Fruit fly (Drosophila melanogaster) whole organism, pupa: ENCODE data around the gene Or13a.

Source experiments
- CG13204 ChIP-seq: fragments of 200-800 bp; sonication (Bioruptor generic); optimal IDR thresholded peaks from 2 replicates; lab custom pipeline; 2018; ENCODE audit warnings: missing biosample characterization, mild to moderate bottlenecking, missing genetic modification characterization, moderate library complexity
- CG34367 ChIP-seq: fragments of 200-800 bp; sonication (Bioruptor generic); optimal IDR thresholded peaks from 2 replicates; lab custom pipeline; 2018; ENCODE audit warnings: missing biosample characterization, mild to moderate bottlenecking, missing genetic modification characterization
- CG4496 ChIP-seq: fragments of 200-800 bp; sonication (Bioruptor generic); IDR thresholded peaks from 3 replicates; pipeline ENCODE4 v1.3.6; 2022; ENCODE audit warnings: missing biosample characterization, missing genetic modification characterization
- CG8159 ChIP-seq: fragments of 200-800 bp; sonication (Bioruptor generic); optimal IDR thresholded peaks from 3 replicates; lab custom pipeline; 2018; ENCODE audit warnings: missing biosample characterization, mild to moderate bottlenecking, missing genetic modification characterization, moderate library complexity
- CG8301 ChIP-seq: fragments of 200-800 bp; sonication (Bioruptor generic); optimal IDR thresholded peaks from 2 replicates; lab custom pipeline; 2018; ENCODE audit warnings: missing biosample characterization, mild to moderate bottlenecking, missing genetic modification characterization
- D1 ChIP-seq: fragments of 200-800 bp; sonication (Bioruptor generic); optimal IDR thresholded peaks from 2 replicates; lab custom pipeline; 2018; ENCODE audit warnings: missing biosample characterization, mild to moderate bottlenecking, missing genetic modification characterization, moderate library complexity
- EcR ChIP-seq: fragments of 200-800 bp; sonication (Bioruptor generic); optimal IDR thresholded peaks from 3 replicates; lab custom pipeline; 2019; ENCODE audit warnings: missing biosample characterization, missing genetic modification characterization, mild to moderate bottlenecking, moderate library complexity, missing genetic modification reagents
- Ets98B ChIP-seq: fragments of 200-800 bp; sonication (Bioruptor generic); IDR thresholded peaks from 2 replicates; pipeline ENCODE4 v1.3.6; 2022; ENCODE audit warnings: missing biosample characterization, missing genetic modification characterization
- Pif1A ChIP-seq: fragments of 200-800 bp; sonication (Bioruptor generic); optimal IDR thresholded peaks from 3 replicates; lab custom pipeline; 2016; ENCODE audit warnings: missing biosample characterization, missing genetic modification characterization
- rn ChIP-seq: fragments of 200-800 bp; sonication (Bioruptor generic); IDR thresholded peaks from 2 replicates; pipeline ENCODE4 v1.3.6; 2022; ENCODE audit warnings: missing biosample characterization, missing genetic modification characterization

DNA sequence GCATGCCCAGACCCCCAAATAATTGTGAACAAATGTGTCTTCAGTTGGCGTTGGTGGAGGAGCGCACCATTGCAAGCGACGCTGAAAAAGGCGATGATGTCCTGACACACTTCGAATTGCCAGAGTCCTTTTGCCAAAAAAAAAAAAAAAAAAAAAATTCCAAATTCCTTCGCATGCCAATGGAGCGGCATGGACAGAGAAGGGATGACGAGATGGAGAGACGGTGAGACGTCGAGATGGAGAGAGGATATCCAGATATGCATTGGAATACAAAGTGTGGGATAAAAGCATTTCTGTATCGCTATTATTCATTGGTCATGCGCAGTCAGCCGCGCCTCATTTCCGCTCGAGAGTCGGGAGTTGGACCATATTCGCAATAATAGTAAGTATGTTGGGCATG, 2.7 kb upstream of the Or13a start:
- TF ChIP-seq EcR (GFP tag; lab: Kevin White, UChicago) (no peak), CG34367 (tag; lab: Kevin White, UChicago) (no peak), Ets98B (GFP tag; lab: Robert Waterston, UW) (no peak), rn (GFP tag; lab: Robert Waterston, UW) (no peak), Pif1A (GFP tag; lab: Kevin White, UChicago) (no peak), CG8159 (tag; lab: Kevin White, UChicago) (no peak), CG4496 (GFP tag; lab: Robert Waterston, UW) (no peak), CG13204 (GFP tag; lab: Kevin White, UChicago) (no peak), D1 (no peak), CG8301 (tag; lab: Kevin White, UChicago) (no peak)
